Worm (Caenorhabditis elegans) whole organism, mixed stage, embryonic: ENCODE results near the gene ceh-82.
A peak's percentile ranks its signal among the peaks of the same experiment; 100 is the strongest.

ENCODE experiments used
- M03D4.4 ChIP-seq: sonication (generic microtip); optimal IDR thresholded peaks from 2 replicates; lab custom pipeline; 2017; ENCODE audit warnings: mild to moderate bottlenecking, missing genetic modification characterization, missing compliant biosample characterization
- bed-3 ChIP-seq: fragments of 200-800 bp; sonication (Bioruptor generic); optimal IDR thresholded peaks from 3 replicates; lab custom pipeline; 2018; ENCODE audit warnings: mild to moderate bottlenecking, missing genetic modification characterization, moderate library complexity, missing compliant biosample characterization
- blmp-1 ChIP-seq: fragments of 150-350 bp; optimal IDR thresholded peaks from 2 replicates; lab custom pipeline; 2014; ENCODE audit warnings: missing biosample characterization, missing genetic modification characterization
- ceh-39 ChIP-seq: fragments of 150-350 bp; optimal IDR thresholded peaks from 2 replicates; lab custom pipeline; 2014; ENCODE audit warnings: missing biosample characterization, missing genetic modification characterization
- ceh-83 ChIP-seq: fragments of 200-800 bp; sonication (Bioruptor generic); optimal IDR thresholded peaks from 2 replicates; lab custom pipeline; 2018; ENCODE audit warnings: mild to moderate bottlenecking, missing genetic modification characterization, missing compliant biosample characterization
- ces-1 ChIP-seq: fragments of 150-350 bp; optimal IDR thresholded peaks from 2 replicates; lab custom pipeline; 2014; ENCODE audit warnings: missing biosample characterization, missing genetic modification reagents, missing genetic modification characterization
- cnd-1 ChIP-seq: fragments of 200-800 bp; sonication (Bioruptor generic); optimal IDR thresholded peaks from 2 replicates; lab custom pipeline; 2018; ENCODE audit warnings: mild to moderate bottlenecking, missing genetic modification characterization, missing compliant biosample characterization
- elt-3 ChIP-seq: fragments of 150-350 bp; optimal IDR thresholded peaks from 2 replicates; lab custom pipeline; 2014; ENCODE audit warnings: missing biosample characterization, missing genetic modification characterization
- flh-1 ChIP-seq: fragments of 200-800 bp; sonication (Bioruptor generic); optimal IDR thresholded peaks from 2 replicates; lab custom pipeline; 2018; ENCODE audit warnings: mild to moderate bottlenecking, missing genetic modification characterization, moderate library complexity, missing compliant biosample characterization
- hlh-1 ChIP-seq: fragments of 150-350 bp; optimal IDR thresholded peaks from 2 replicates; lab custom pipeline; 2014; ENCODE audit warnings: missing biosample characterization, missing genetic modification reagents, missing genetic modification characterization
- lin-32 ChIP-seq: fragments of 200-800 bp; sonication (Bioruptor generic); optimal IDR thresholded peaks from 2 replicates; lab custom pipeline; 2018; ENCODE audit warnings: mild to moderate bottlenecking, missing genetic modification characterization, missing compliant biosample characterization
- lsy-2 ChIP-seq: fragments of 150-350 bp; optimal IDR thresholded peaks from 2 replicates; lab custom pipeline; 2014; ENCODE audit warnings: missing biosample characterization, missing genetic modification characterization
- mab-5 ChIP-seq: fragments of 150-350 bp; optimal IDR thresholded peaks from 2 replicates; lab custom pipeline; 2014; ENCODE audit warnings: missing biosample characterization, missing genetic modification characterization
- mep-1 ChIP-seq: fragments of 150-350 bp; optimal IDR thresholded peaks from 2 replicates; lab custom pipeline; 2017; ENCODE audit warnings: missing biosample characterization, missing genetic modification reagents, missing genetic modification characterization, inconsistent platforms
- nhr-2 ChIP-seq: fragments of 150-350 bp; optimal IDR thresholded peaks from 2 replicates; lab custom pipeline; 2014; ENCODE audit warnings: missing biosample characterization, missing genetic modification characterization
- nhr-237 ChIP-seq: fragments of 150-350 bp; optimal IDR thresholded peaks from 2 replicates; lab custom pipeline; 2014; ENCODE audit warnings: missing biosample characterization, missing genetic modification characterization
- nhr-28 ChIP-seq: fragments of 150-350 bp; optimal IDR thresholded peaks from 2 replicates; lab custom pipeline; 2014; ENCODE audit warnings: missing biosample characterization, missing genetic modification characterization
- nhr-76 ChIP-seq: sonication (generic microtip); optimal IDR thresholded peaks from 2 replicates; lab custom pipeline; 2017; ENCODE audit warnings: missing biosample characterization, missing genetic modification characterization
- pha-4 ChIP-seq: fragments of 150-350 bp; optimal IDR thresholded peaks from 2 replicates; lab custom pipeline; 2018; ENCODE audit warnings: missing biosample characterization, missing genetic modification reagents, missing genetic modification characterization
- sem-2 ChIP-seq: fragments of 200-800 bp; sonication (Bioruptor generic); optimal IDR thresholded peaks from 2 replicates; lab custom pipeline; 2018; ENCODE audit warnings: mild to moderate bottlenecking, missing genetic modification characterization, missing compliant biosample characterization
- snpc-4 ChIP-seq: fragments of 150-350 bp; optimal IDR thresholded peaks from 2 replicates; lab custom pipeline; 2014; ENCODE audit warnings: missing biosample characterization, missing genetic modification characterization
- sptf-1 ChIP-seq: sonication (generic microtip); optimal IDR thresholded peaks from 2 replicates; lab custom pipeline; 2017; ENCODE audit warnings: mild to moderate bottlenecking, missing genetic modification characterization, moderate library complexity, missing compliant biosample characterization
- tbx-8 ChIP-seq: fragments of 200-800 bp; sonication (Bioruptor generic); optimal IDR thresholded peaks from 2 replicates; lab custom pipeline; 2018; ENCODE audit warnings: mild to moderate bottlenecking, missing genetic modification characterization, moderate library complexity, missing compliant biosample characterization
- unc-120 ChIP-seq: sonication (generic microtip); optimal IDR thresholded peaks from 2 replicates; lab custom pipeline; 2017; ENCODE audit warnings: missing genetic modification characterization, missing compliant biosample characterization; ENCODE audit not compliant: poor library complexity, severe bottlenecking
- unc-39 ChIP-seq: fragments of 150-350 bp; optimal IDR thresholded peaks from 2 replicates; lab custom pipeline; 2014; ENCODE audit warnings: missing biosample characterization, missing genetic modification characterization
- unc-62 ChIP-seq: fragments of 150-350 bp; optimal IDR thresholded peaks from 2 replicates; lab custom pipeline; 2014; ENCODE audit warnings: missing biosample characterization, missing genetic modification reagents, missing genetic modification characterization
- zip-8 ChIP-seq: fragments of 150-350 bp; optimal IDR thresholded peaks from 2 replicates; lab custom pipeline; 2014; ENCODE audit warnings: missing biosample characterization, missing genetic modification characterization
- ztf-11 ChIP-seq: fragments of 150-350 bp; optimal IDR thresholded peaks from 2 replicates; lab custom pipeline; 2014; ENCODE audit warnings: missing biosample characterization, missing genetic modification characterization

ceh-82 gene

DNA sequence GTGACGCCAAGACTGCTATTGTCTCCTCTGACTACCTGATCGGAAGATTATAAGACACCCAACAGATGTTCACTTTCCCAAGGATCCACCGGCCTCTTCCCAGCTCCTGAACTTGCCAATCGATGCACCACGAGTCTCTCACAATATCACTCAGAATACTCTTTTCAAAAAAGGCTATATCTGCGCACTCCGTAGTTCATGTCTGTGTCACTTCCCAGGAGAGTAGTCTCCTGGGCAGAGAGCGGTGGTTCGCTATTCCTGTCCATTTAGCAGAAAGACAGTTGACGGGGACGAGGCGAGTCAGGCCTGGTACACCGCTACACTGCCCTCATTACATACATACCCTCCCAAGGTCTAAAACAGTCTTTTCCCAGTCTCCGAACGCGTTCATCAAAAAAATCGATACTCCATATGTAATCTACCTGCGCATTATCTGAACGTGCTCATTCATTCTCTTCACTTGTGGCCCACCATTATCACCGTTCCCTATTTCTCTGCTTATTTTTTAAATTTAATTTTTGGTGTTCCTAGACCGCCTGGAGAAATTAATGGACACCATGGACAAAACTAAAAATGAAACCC, 17.2 kb upstream of the ceh-82 start, which contains the start of gene btb-6:
Gene btb-6, plus strand, starts transcription at position 532 of the 582 bp plus-strand sequence.
- TF ChIP-seq nhr-2 (tag; lab: Kevin White, UChicago) (peak; percentile 69), hlh-1 (tag; lab: Kevin White, UChicago) (no peak), bed-3 (GFP tag; lab: Kevin White, UChicago) (no peak), flh-1 (no peak), cnd-1 (tag; lab: Kevin White, UChicago) (peak; percentile 4), sem-2 (GFP tag; lab: Kevin White, UChicago) (no peak), ceh-39 (peak; percentile 9)

- TF ChIP-seq M03D4.4 (tag; lab: Kevin White, UChicago) (no peak), hlh-1 (tag; lab: Kevin White, UChicago) (peak; percentile 50)
Observed at ce11 chrII:1719153-1719552, 12.9 kb upstream of the ceh-82 start, which contains the start of gene fbxb-48. Gene fbxb-48, minus strand, starts transcription at chrII:1719253.

DNA sequence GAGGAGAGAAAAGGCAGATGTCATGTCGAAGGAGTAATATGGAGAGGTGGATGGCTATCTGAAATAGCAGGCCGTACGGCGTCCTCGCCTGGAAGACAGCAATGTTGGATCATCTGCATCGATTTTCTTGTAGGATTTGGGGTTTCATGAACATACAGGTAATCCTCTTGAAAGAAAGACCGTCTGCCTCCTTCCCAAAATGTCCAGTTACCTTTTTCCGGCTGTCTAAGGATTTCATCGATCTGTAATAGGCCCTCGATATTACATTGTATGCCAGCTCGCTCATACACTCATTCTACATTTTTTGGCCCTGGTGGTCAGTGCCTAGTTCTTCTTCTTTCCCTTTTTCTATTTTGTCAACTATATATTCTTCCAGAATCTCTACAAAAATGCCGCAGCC, 9.6 kb upstream of the ceh-82 start, which contains the start of the genes fbxb-5 and btb-8:
Gene fbxb-5, minus strand, starts transcription at position 101 of the 400 bp plus-strand sequence.
Gene btb-8, plus strand, starts transcription at position 377 of the 400 bp plus-strand sequence.
- TF ChIP-seq unc-120 (tag; lab: Kevin White, UChicago) (no peak), lsy-2 (tag; lab: Kevin White, UChicago) (no peak), ces-1 (GFP tag; lab: Kevin White, UChicago) (no peak), mab-5 (no peak), snpc-4 (tag; lab: Kevin White, UChicago) (no peak), nhr-76 (tag; lab: Kevin White, UChicago) (no peak), ceh-83 (no peak)

DNA sequence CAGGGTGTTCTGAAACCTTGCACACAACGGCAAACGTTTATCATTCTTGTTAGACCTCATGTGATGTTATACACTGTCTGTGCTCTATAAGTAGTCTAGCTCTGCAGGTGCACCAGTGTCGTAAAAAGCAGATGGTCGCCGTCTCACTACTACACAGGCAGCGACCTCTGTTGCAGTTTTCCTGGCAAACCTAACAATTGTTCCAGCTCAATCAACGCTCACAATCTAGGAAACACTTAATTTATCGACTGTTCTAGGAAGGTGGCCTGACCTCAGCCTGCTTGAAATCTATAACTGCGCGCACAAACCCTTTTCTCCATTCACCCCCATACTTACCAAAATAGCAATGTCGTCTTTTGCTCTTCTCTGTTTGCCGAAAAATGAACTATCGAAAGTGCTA, 7.7 kb upstream of the ceh-82 start, which contains the start of gene fbxb-11:
Gene fbxb-11, plus strand, starts transcription at position 301 of the 400 bp plus-strand sequence.
- TF ChIP-seq nhr-76 (tag; lab: Kevin White, UChicago) = no peak
- TF ChIP-seq lin-32 (GFP tag; lab: Kevin White, UChicago) = no peak
- no peak for TF ChIP-seq unc-62 (GFP tag; lab: Kevin White, UChicago)
- no peak for TF ChIP-seq mep-1 (tag; lab: Kevin White, UChicago)
- no peak for TF ChIP-seq ces-1 (GFP tag; lab: Kevin White, UChicago)
- TF ChIP-seq ceh-39 = no peak
- TF ChIP-seq pha-4 (tag; lab: Kevin White, UChicago) = no peak
- TF ChIP-seq mab-5 = no peak
- TF ChIP-seq blmp-1 (tag; lab: Kevin White, UChicago) = no peak
- no peak for TF ChIP-seq unc-39

ce11 chrII:1725735-1726134, 6.3 kb upstream of the ceh-82 start, which contains the start of gene F45C12.17:
Gene F45C12.17, plus strand, starts transcription at chrII:1726111.
- TF ChIP-seq ztf-11 (tag; lab: Kevin White, UChicago) (no peak), ceh-39 (peak; percentile 12)

DNA sequence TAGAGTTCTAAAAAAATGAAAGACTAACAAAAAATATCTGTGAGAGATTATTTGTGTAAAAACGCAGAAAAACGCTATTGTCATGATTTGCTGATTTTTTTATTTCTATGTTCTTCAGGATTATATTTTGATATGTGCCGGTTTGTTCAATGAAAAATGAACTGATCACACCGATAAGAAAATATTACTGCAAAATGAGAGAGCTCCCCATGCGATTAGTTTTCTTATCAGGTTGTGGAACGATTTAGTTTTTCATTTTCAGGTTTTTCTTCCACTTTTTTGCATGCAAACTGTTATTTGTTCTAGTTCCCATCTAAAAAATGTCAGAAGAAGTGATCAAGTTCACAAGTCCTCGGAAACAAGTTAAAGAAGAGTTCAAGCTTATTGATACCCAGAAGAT, 3.8 kb upstream of the ceh-82 start, which contains the start of gene btb-9:
Gene btb-9, plus strand, starts transcription at position 254 of the 400 bp plus-strand sequence.
- TF ChIP-seq flh-1 (no peak), nhr-76 (tag; lab: Kevin White, UChicago) (no peak), zip-8 (tag; lab: Kevin White, UChicago) (no peak), sptf-1 (tag; lab: Kevin White, UChicago) (no peak), ceh-39 (no peak), nhr-28 (tag; lab: Kevin White, UChicago) (no peak), hlh-1 (tag; lab: Kevin White, UChicago) (no peak), cnd-1 (tag; lab: Kevin White, UChicago) (no peak), blmp-1 (tag; lab: Kevin White, UChicago) (no peak), ces-1 (GFP tag; lab: Kevin White, UChicago) (no peak), mab-5 (no peak), unc-120 (tag; lab: Kevin White, UChicago) (no peak), nhr-237 (tag; lab: Kevin White, UChicago) (no peak), tbx-8 (GFP tag; lab: Kevin White, UChicago) (no peak), elt-3 (tag; lab: Kevin White, UChicago) (no peak), nhr-2 (tag; lab: Kevin White, UChicago) (no peak)
- TF ChIP-seq, all 35 proteins: peak for 0
